Worm (Caenorhabditis elegans): Measurements from ENCODE around the gene K10H10.4.
A peak's percentile ranks its signal among the peaks of the same experiment; 100 is the strongest.

Gene K10H10.4

DNA sequence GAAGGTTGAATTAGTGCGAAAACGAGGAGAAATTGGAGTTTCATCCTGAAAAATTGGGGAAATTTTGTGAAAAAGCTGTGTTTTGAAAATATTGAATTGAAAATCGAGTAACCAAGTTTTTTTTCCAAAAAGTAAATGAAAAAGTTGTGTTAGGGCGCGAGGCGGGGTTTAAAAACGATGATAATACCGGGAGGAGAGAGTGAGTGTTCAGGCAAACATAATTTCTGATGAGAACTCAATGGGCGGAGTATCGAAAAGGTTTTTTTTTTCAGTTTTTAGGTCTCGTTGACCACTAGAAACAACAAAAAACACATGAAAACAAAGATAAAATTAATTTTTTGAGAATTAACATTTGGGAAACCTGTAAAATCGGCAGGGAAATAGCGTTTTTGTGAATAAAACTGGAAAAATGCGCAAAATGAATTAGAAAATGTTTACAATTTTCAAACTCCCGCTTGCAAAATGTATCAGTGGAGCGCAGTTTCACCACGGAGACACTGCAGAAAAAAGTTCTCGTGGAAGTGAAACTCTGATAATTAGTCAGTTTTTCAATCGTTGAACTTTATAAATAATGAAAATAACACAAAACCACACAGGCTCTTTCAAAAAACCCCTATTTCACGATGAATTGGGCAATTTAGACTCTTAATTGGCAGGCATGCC lies 20.5 kb upstream of the K10H10.4 start, which contains the start of gene C13B4.1:
Gene C13B4.1 (minus strand): TSS at position 51 of the 663 bp plus-strand sequence.
- TF ChIP-seq skn-1 (tag; optimal IDR thresholded peaks at IDR 0.05) (no peak), R02D3.7 (tag; optimal IDR thresholded peaks at IDR 0.05) (no peak), gmeb-1 (tag; optimal IDR thresholded peaks at IDR 0.05) (peak; percentile 6)

DNA sequence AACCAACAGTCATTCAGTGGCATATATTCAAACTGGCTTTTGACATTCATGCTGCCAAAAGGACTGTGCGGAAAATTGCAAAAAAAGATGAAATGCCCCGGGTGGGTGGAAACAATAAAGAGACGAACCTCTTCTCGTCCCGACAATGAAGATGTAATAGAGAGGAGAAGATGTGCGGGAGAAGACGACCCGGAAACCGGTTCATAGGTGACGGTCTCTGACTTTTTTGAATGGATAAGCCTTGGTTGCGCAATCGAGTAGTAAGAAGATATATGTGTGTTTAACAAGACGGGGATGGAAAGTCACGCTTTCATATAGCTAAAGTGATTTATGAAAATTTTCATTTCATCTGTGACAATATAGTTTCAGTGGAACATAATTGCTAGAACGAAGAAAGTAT lies 19.4 kb upstream of the K10H10.4 start:
- no peak for TF ChIP-seq unc-62 (GFP tag; optimal IDR thresholded peaks at IDR 0.05)
- peak; percentile 42 for TF ChIP-seq nhr-21 (tag; optimal IDR thresholded peaks at IDR 0.05)
- no peak for TF ChIP-seq snpc-4 (tag; optimal IDR thresholded peaks at IDR 0.05)
- peak; percentile 21 for TF ChIP-seq nhr-25 (tag; optimal IDR thresholded peaks at IDR 0.05)
- TF ChIP-seq skn-1 (tag; optimal IDR thresholded peaks at IDR 0.05) = no peak
- TF ChIP-seq blmp-1 (tag; optimal IDR thresholded peaks at IDR 0.05; ENCODE audit: insufficient read depth) = peak; percentile 29

DNA sequence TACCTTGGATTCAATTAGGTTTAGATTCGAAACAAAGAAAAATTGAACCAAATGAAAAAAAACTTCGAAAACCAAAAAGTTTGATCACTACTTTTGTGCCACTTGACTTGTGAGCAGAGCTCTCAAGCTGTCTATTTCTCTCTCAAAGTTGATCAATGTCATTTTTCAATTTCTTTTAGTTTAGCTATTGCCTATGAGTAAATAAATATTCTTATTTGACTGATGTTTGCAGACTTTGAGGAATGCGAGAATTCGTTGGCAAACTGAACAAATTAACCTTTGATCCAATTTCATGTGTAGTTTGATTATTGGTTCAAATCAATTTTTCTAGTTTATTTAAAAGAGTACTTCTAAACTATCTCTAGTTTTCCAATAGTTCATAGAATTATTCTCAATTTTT lies 16.4 kb upstream of the K10H10.4 start:
- no peak for TF ChIP-seq unc-55 (GFP tag; optimal IDR thresholded peaks at IDR 0.05)
- TF ChIP-seq sma-3 (GFP tag; optimal IDR thresholded peaks at IDR 0.05) = no peak
- no peak for TF ChIP-seq ceh-82 (tag; optimal IDR thresholded peaks at IDR 0.05)
- TF ChIP-seq nhr-129 (tag; optimal IDR thresholded peaks at IDR 0.05) = no peak
- no peak for TF ChIP-seq nhr-77 (tag; optimal IDR thresholded peaks at IDR 0.05)
- no peak for TF ChIP-seq Y55F3AM.14 (GFP tag; optimal IDR thresholded peaks at IDR 0.05)
- TF ChIP-seq crh-2 (tag; optimal IDR thresholded peaks at IDR 0.05) = no peak
- no peak for TF ChIP-seq dmd-4 (tag; optimal IDR thresholded peaks at IDR 0.05)
- no peak for TF ChIP-seq elt-3 (tag; optimal IDR thresholded peaks at IDR 0.05)
- no peak for TF ChIP-seq lin-39 (tag; optimal IDR thresholded peaks at IDR 0.05)
- TF ChIP-seq snpc-4 (tag; optimal IDR thresholded peaks at IDR 0.05) = no peak
- no peak for TF ChIP-seq sem-4 (tag; optimal IDR thresholded peaks at IDR 0.05)

DNA sequence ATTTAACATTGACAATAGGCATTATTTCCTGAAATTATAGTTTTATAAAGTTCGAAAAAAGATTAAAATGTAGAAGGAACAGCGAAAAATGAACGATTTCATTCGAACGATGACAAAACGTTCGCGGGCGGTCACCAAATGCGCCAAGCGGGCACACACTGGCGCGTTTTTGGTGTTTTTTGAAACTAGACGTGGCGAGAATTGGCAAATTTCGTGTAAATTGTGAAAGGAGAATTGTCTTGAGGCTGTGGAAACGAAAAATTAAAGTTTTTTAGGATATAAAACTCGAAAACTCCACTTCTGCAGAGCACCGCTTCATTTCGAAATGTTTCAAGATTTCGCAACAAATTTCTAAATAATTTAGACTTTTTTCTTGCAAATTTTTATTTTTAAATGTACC lies 11.6 kb upstream of the K10H10.4 start, which contains the start of gene usp-14:
Gene usp-14 (minus strand): TSS at position 28 of the 400 bp plus-strand sequence.
- TF ChIP-seq nhr-10 (tag; optimal IDR thresholded peaks at IDR 0.05) (no peak), F13H6.1 (tag; optimal IDR thresholded peaks at IDR 0.05) (peak; percentile 42), alr-1 (tag; optimal IDR thresholded peaks at IDR 0.05) (no peak), C34F6.9 (tag; optimal IDR thresholded peaks at IDR 0.05) (peak; percentile 72), nhr-77 (tag; optimal IDR thresholded peaks at IDR 0.05) (no peak), nhr-237 (tag; optimal IDR thresholded peaks at IDR 0.05) (no peak), nhr-21 (tag; optimal IDR thresholded peaks at IDR 0.05) (peak; percentile 21), nhr-11 (tag; optimal IDR thresholded peaks at IDR 0.05) (no peak), ama-1 (optimal IDR thresholded peaks at IDR 0.05) (no peak), zag-1 (tag; optimal IDR thresholded peaks at IDR 0.05) (no peak), snpc-4 (tag; optimal IDR thresholded peaks at IDR 0.05) (peak; percentile 14), nhr-6 (tag; optimal IDR thresholded peaks at IDR 0.05) (no peak), ceh-16 (tag; optimal IDR thresholded peaks at IDR 0.05) (no peak), unc-55 (GFP tag; optimal IDR thresholded peaks at IDR 0.05) (peak; percentile 49), crh-2 (tag; optimal IDR thresholded peaks at IDR 0.05) (peak; percentile 90), sem-4 (tag; optimal IDR thresholded peaks at IDR 0.05) (no peak), mbf-1 (tag; optimal IDR thresholded peaks at IDR 0.05) (no peak), dmd-4 (tag; optimal IDR thresholded peaks at IDR 0.05) (no peak), mab-5 (tag; optimal IDR thresholded peaks at IDR 0.05) (no peak), ztf-11 (tag; optimal IDR thresholded peaks at IDR 0.05) (no peak), nhr-23 (tag; optimal IDR thresholded peaks at IDR 0.05) (no peak), lin-39 (tag; optimal IDR thresholded peaks at IDR 0.05) (no peak), unc-39 (tag; optimal IDR thresholded peaks at IDR 0.05) (no peak), skn-1 (tag; optimal IDR thresholded peaks at IDR 0.05) (peak; percentile 71), elt-1 (tag; optimal IDR thresholded peaks at IDR 0.05) (no peak), sma-3 (GFP tag; optimal IDR thresholded peaks at IDR 0.05) (peak; percentile 26), nhr-25 (tag; optimal IDR thresholded peaks at IDR 0.05) (peak; percentile 57), Y55F3AM.14 (GFP tag; optimal IDR thresholded peaks at IDR 0.05) (no peak), ztf-4 (tag; optimal IDR thresholded peaks at IDR 0.05) (no peak), ceh-82 (tag; optimal IDR thresholded peaks at IDR 0.05) (no peak), mdl-1 (tag; optimal IDR thresholded peaks at IDR 0.05) (no peak), aly-2 (tag; optimal IDR thresholded peaks at IDR 0.05) (no peak), R02D3.7 (tag; optimal IDR thresholded peaks at IDR 0.05) (no peak), nhr-12 (tag; optimal IDR thresholded peaks at IDR 0.05) (no peak), lsy-2 (tag; optimal IDR thresholded peaks at IDR 0.05) (peak; percentile 48 to 78), egl-27 (tag; optimal IDR thresholded peaks at IDR 0.05) (no peak), gmeb-1 (tag; optimal IDR thresholded peaks at IDR 0.05) (peak; percentile 82), lin-13 (GFP tag; optimal IDR thresholded peaks at IDR 0.05) (no peak), elt-3 (tag; optimal IDR thresholded peaks at IDR 0.05) (no peak), nhr-129 (tag; optimal IDR thresholded peaks at IDR 0.05) (peak; percentile 43), unc-62 (GFP tag; optimal IDR thresholded peaks at IDR 0.05) (no peak), lin-11 (tag; optimal IDR thresholded peaks at IDR 0.05) (peak; percentile 14), sma-9 (GFP tag; optimal IDR thresholded peaks at IDR 0.05) (peak; percentile 19), sma-9 (tag; optimal IDR thresholded peaks at IDR 0.05) (no peak)

Measured in whole organism, L2 larva.